Worm (Caenorhabditis elegans) whole organism, young adult: ENCODE results near the gene atgp-1.
A peak's percentile ranks its signal among the peaks of the same experiment; 100 is the strongest.

Experiments
- B0261.1 ChIP-seq: sonication (generic microtip); optimal IDR thresholded peaks from 2 replicates; lab custom pipeline; 2016; ENCODE audit warnings: mild to moderate bottlenecking, missing genetic modification characterization, moderate library complexity, missing compliant biosample characterization
- B0336.3 ChIP-seq: fragments of 200-800 bp; sonication (Bioruptor generic); IDR thresholded peaks from 2 replicates; pipeline ENCODE4 v1.3.6; 2022; ENCODE audit warnings: missing genetic modification characterization, missing compliant biosample characterization
- C06A6.2 ChIP-seq: fragments of 200-800 bp; sonication (Bioruptor generic); conservative IDR thresholded peaks from 2 replicates; pipeline ENCODE4 v1.3.6; 2022; ENCODE audit warnings: missing genetic modification characterization, missing compliant biosample characterization
- F10E7.11 ChIP-seq: sonication (generic microtip); optimal IDR thresholded peaks from 2 replicates; lab custom pipeline; 2017; ENCODE audit warnings: mild to moderate bottlenecking, missing genetic modification characterization, moderate library complexity, missing compliant biosample characterization
- F23B12.7 ChIP-seq: sonication (generic microtip); optimal IDR thresholded peaks from 2 replicates; lab custom pipeline; 2017; ENCODE audit warnings: missing genetic modification characterization, mild to moderate bottlenecking, missing compliant biosample characterization, antibody characterized with exemption, moderate library complexity; ENCODE audit not compliant: insufficient read depth
- F33H1.4 ChIP-seq: fragments of 200-800 bp; sonication (Bioruptor generic); IDR thresholded peaks from 2 replicates; pipeline ENCODE4 v1.3.6; 2022; ENCODE audit warnings: missing genetic modification reagents, missing genetic modification characterization, missing compliant biosample characterization
- F49E8.2 ChIP-seq: sonication (generic microtip); optimal IDR thresholded peaks from 3 replicates; lab custom pipeline; 2017; ENCODE audit warnings: missing genetic modification characterization, mild to moderate bottlenecking, missing compliant biosample characterization, antibody characterized with exemption, moderate library complexity; ENCODE audit not compliant: insufficient read depth
- F52B5.7 ChIP-seq: sonication (generic microtip); optimal IDR thresholded peaks from 2 replicates; lab custom pipeline; 2016; ENCODE audit warnings: mild to moderate bottlenecking, missing genetic modification characterization, missing compliant biosample characterization
- F57A8.1 ChIP-seq: fragments of 200-800 bp; sonication (Bioruptor generic); optimal IDR thresholded peaks from 2 replicates; lab custom pipeline; 2018; ENCODE audit warnings: mild to moderate bottlenecking, missing genetic modification characterization, moderate library complexity, missing compliant biosample characterization
- F57C9.4 ChIP-seq: sonication (generic microtip); optimal IDR thresholded peaks from 2 replicates; lab custom pipeline; 2017; ENCODE audit warnings: mild to moderate bottlenecking, missing genetic modification characterization, missing compliant biosample characterization
- Y67H2A.10 ChIP-seq: fragments of 200-800 bp; sonication (Bioruptor generic); conservative IDR thresholded peaks from 2 replicates; pipeline ENCODE4 v1.3.6; 2022; ENCODE audit warnings: missing genetic modification reagents, missing genetic modification characterization, missing compliant biosample characterization
- Y79H2A.3 ChIP-seq: fragments of 200-800 bp; sonication (Bioruptor generic); conservative IDR thresholded peaks from 2 replicates; pipeline ENCODE4 v1.3.6; 2022; ENCODE audit warnings: missing genetic modification reagents, missing genetic modification characterization, missing compliant biosample characterization
- ama-1 ChIP-seq, 3 experiments: fragments of 150-350 bp in 1 of 3; sonication (generic microtip) in 2 of 3; optimal IDR thresholded peaks; 2 replicates each; lab custom pipeline; 2014 to 2018; ENCODE audit warnings: missing biosample characterization in 2 of 3, missing genetic modification characterization in 2 of 3, missing genetic modification reagents in 2 of 3
- athp-1 ChIP-seq: sonication (generic microtip); optimal IDR thresholded peaks from 2 replicates; lab custom pipeline; 2017; ENCODE audit warnings: mild to moderate bottlenecking, missing genetic modification characterization, missing compliant biosample characterization
- bed-2 ChIP-seq: fragments of 200-800 bp; sonication (Bioruptor generic); IDR thresholded peaks from 2 replicates; pipeline ENCODE4 v1.3.6; 2022; ENCODE audit warnings: missing genetic modification reagents, missing genetic modification characterization, missing compliant biosample characterization
- ccch-3 ChIP-seq: fragments of 200-800 bp; sonication (Bioruptor generic); optimal IDR thresholded peaks from 2 replicates; lab custom pipeline; 2018; ENCODE audit warnings: mild to moderate bottlenecking, missing genetic modification characterization, missing compliant biosample characterization
- ceh-100 ChIP-seq: fragments of 200-800 bp; sonication (Bioruptor generic); IDR thresholded peaks from 2 replicates; pipeline ENCODE4 v1.3.6; 2022; ENCODE audit warnings: missing genetic modification reagents, missing genetic modification characterization, missing compliant biosample characterization
- ceh-40 ChIP-seq: fragments of 200-800 bp; sonication (Bioruptor generic); IDR thresholded peaks from 2 replicates; pipeline ENCODE4 v1.3.6; 2022; ENCODE audit warnings: missing genetic modification characterization, missing compliant biosample characterization
- ceh-91 ChIP-seq: fragments of 200-800 bp; sonication (Bioruptor generic); IDR thresholded peaks from 2 replicates; pipeline ENCODE4 v1.3.6; 2022; ENCODE audit warnings: missing genetic modification reagents, missing genetic modification characterization, missing compliant biosample characterization
- efl-1 ChIP-seq: fragments of 150-350 bp; optimal IDR thresholded peaks from 2 replicates; lab custom pipeline; 2014; ENCODE audit warnings: missing biosample characterization, missing genetic modification reagents, missing genetic modification characterization
- egl-18 ChIP-seq: fragments of 200-800 bp; sonication (Bioruptor generic); IDR thresholded peaks from 2 replicates; pipeline ENCODE4 v1.3.6; 2022; ENCODE audit warnings: missing genetic modification reagents, missing genetic modification characterization, missing compliant biosample characterization
- egl-44 ChIP-seq: fragments of 200-800 bp; sonication (Bioruptor generic); IDR thresholded peaks from 2 replicates; pipeline ENCODE4 v1.3.6; 2022; ENCODE audit warnings: missing genetic modification reagents, missing genetic modification characterization, missing compliant biosample characterization
- ets-4 ChIP-seq: fragments of 200-800 bp; sonication (Bioruptor generic); optimal IDR thresholded peaks from 2 replicates; lab custom pipeline; 2018; ENCODE audit warnings: mild to moderate bottlenecking, missing genetic modification characterization, missing compliant biosample characterization
- fkh-3 ChIP-seq: sonication (generic microtip); optimal IDR thresholded peaks from 2 replicates; lab custom pipeline; 2016; ENCODE audit warnings: mild to moderate bottlenecking, missing genetic modification characterization, missing compliant biosample characterization
- gei-17 ChIP-seq: fragments of 200-800 bp; sonication (Bioruptor generic); optimal IDR thresholded peaks from 2 replicates; lab custom pipeline; 2018; ENCODE audit warnings: mild to moderate bottlenecking, missing genetic modification characterization, missing compliant biosample characterization
- hmg-1.2 ChIP-seq: fragments of 200-800 bp; sonication (Bioruptor generic); IDR thresholded peaks from 2 replicates; pipeline ENCODE4 v1.3.6; 2022; ENCODE audit warnings: missing genetic modification reagents, missing genetic modification characterization, missing compliant biosample characterization
- hmg-20 ChIP-seq: fragments of 200-800 bp; sonication (Bioruptor generic); IDR thresholded peaks from 2 replicates; pipeline ENCODE4 v1.3.6; 2022; ENCODE audit warnings: missing genetic modification reagents, missing genetic modification characterization, missing compliant biosample characterization
- hrde-1 ChIP-seq: sonication (generic microtip); optimal IDR thresholded peaks from 2 replicates; lab custom pipeline; 2016; ENCODE audit warnings: missing genetic modification characterization, mild to moderate bottlenecking, missing compliant biosample characterization, moderate library complexity, missing genotype, missing genetic modification reagents, borderline replicate concordance
- let-607 ChIP-seq, 2 experiments: fragments of 200-800 bp in 1 of 2; sonication (Bioruptor generic) in 1 of 2; sonication (generic microtip) in 1 of 2; optimal IDR thresholded peaks; 2 replicates each; lab custom pipeline; 2016 to 2018; ENCODE audit warnings: mild to moderate bottlenecking in 2 of 2, missing compliant biosample characterization in 2 of 2, missing genetic modification characterization in 2 of 2, moderate library complexity in 2 of 2, missing genotype in 1 of 2
- lin-26 ChIP-seq: fragments of 200-800 bp; sonication (Bioruptor generic); IDR thresholded peaks from 2 replicates; pipeline ENCODE4 v1.3.6; 2022; ENCODE audit warnings: missing genetic modification reagents, missing genetic modification characterization, missing compliant biosample characterization
- lin-54 ChIP-seq: fragments of 200-800 bp; sonication (Bioruptor generic); optimal IDR thresholded peaks from 2 replicates; lab custom pipeline; 2018; ENCODE audit warnings: mild to moderate bottlenecking, missing genetic modification characterization, missing compliant biosample characterization
- lir-1 ChIP-seq: fragments of 200-800 bp; sonication (Bioruptor generic); conservative IDR thresholded peaks from 2 replicates; pipeline ENCODE4 v1.3.6; 2022; ENCODE audit warnings: missing genetic modification reagents, missing genetic modification characterization, missing compliant biosample characterization
- madf-3 ChIP-seq: fragments of 200-800 bp; sonication (Bioruptor generic); IDR thresholded peaks from 2 replicates; pipeline ENCODE4 v1.3.6; 2022; ENCODE audit warnings: missing genetic modification reagents, missing genetic modification characterization, missing compliant biosample characterization
- madf-8 ChIP-seq: fragments of 200-800 bp; sonication (Bioruptor generic); conservative IDR thresholded peaks from 2 replicates; pipeline ENCODE4 v1.3.6; 2022; ENCODE audit warnings: missing genetic modification reagents, missing genetic modification characterization, missing compliant biosample characterization
- mxl-1 ChIP-seq: sonication (generic microtip); optimal IDR thresholded peaks from 2 replicates; lab custom pipeline; 2016; ENCODE audit warnings: missing genetic modification characterization, missing compliant biosample characterization
- nfya-2 ChIP-seq: fragments of 200-800 bp; sonication (Bioruptor generic); IDR thresholded peaks from 2 replicates; pipeline ENCODE4 v1.3.6; 2022; ENCODE audit warnings: missing genetic modification reagents, missing genetic modification characterization, missing compliant biosample characterization
- nfyb-1 ChIP-seq: fragments of 200-800 bp; sonication (Bioruptor generic); IDR thresholded peaks from 2 replicates; pipeline ENCODE4 v1.3.6; 2022; ENCODE audit warnings: missing genetic modification reagents, missing genetic modification characterization, missing compliant biosample characterization
- rcor-1 ChIP-seq: fragments of 200-800 bp; sonication (Bioruptor generic); IDR thresholded peaks from 2 replicates; pipeline ENCODE4 v1.3.6; 2022; ENCODE audit warnings: missing genetic modification reagents, missing genetic modification characterization, missing compliant biosample characterization
- sea-2 ChIP-seq: fragments of 200-800 bp; sonication (Bioruptor generic); IDR thresholded peaks from 2 replicates; pipeline ENCODE4 v1.3.6; 2022; ENCODE audit warnings: missing genetic modification characterization, missing compliant biosample characterization
- sptf-2 ChIP-seq: fragments of 200-800 bp; sonication (Bioruptor generic); optimal IDR thresholded peaks from 2 replicates; lab custom pipeline; 2018; ENCODE audit warnings: mild to moderate bottlenecking, missing genetic modification characterization, missing compliant biosample characterization
- tbp1 ChIP-seq: fragments of 200-800 bp; sonication (Bioruptor generic); optimal IDR thresholded peaks from 2 replicates; lab custom pipeline; 2018; ENCODE audit warnings: mild to moderate bottlenecking, missing genetic modification characterization, missing compliant biosample characterization
- tbx-9 ChIP-seq: sonication (generic microtip); optimal IDR thresholded peaks from 2 replicates; lab custom pipeline; 2016; ENCODE audit warnings: borderline replicate concordance, missing genetic modification characterization, inconsistent platforms, missing compliant biosample characterization
- zfh-2 ChIP-seq: fragments of 200-800 bp; sonication (Bioruptor generic); conservative IDR thresholded peaks from 2 replicates; pipeline ENCODE4 v1.3.6; 2022; ENCODE audit warnings: missing genetic modification reagents, missing genetic modification characterization, missing compliant biosample characterization
- ztf-18 ChIP-seq: sonication (generic microtip); optimal IDR thresholded peaks from 2 replicates; lab custom pipeline; 2016; ENCODE audit warnings: missing genotype, mild to moderate bottlenecking, missing genetic modification characterization, missing compliant biosample characterization
- ztf-25 ChIP-seq: fragments of 200-800 bp; sonication (Bioruptor generic); IDR thresholded peaks from 2 replicates; pipeline ENCODE4 v1.3.6; 2022; ENCODE audit warnings: missing genetic modification reagents, missing genetic modification characterization, missing compliant biosample characterization
- ztf-26 ChIP-seq: sonication (generic microtip); optimal IDR thresholded peaks from 2 replicates; lab custom pipeline; 2017; ENCODE audit warnings: missing genetic modification characterization, missing compliant biosample characterization
- ztf-28 ChIP-seq: fragments of 200-800 bp; sonication (Bioruptor generic); IDR thresholded peaks from 2 replicates; pipeline ENCODE4 v1.3.6; 2022; ENCODE audit warnings: missing genetic modification reagents, missing genetic modification characterization, missing compliant biosample characterization
- ztf-6 ChIP-seq: fragments of 200-800 bp; sonication (Bioruptor generic); IDR thresholded peaks from 2 replicates; pipeline ENCODE4 v1.3.6; 2022; ENCODE audit warnings: missing genetic modification reagents, missing genetic modification characterization, missing compliant biosample characterization

atgp-1 gene

ce11 chrIV:17278363-17278762 is 9.2 kb downstream of the atgp-1 start (continued):
- TF ChIP-seq F57A8.1 (GFP tag; lab: Kevin White, UChicago) (no peak), F23B12.7 (tag; lab: Kevin White, UChicago) (no peak), ztf-6 (GFP tag; lab: Robert Waterston, UW) (peak; percentile 94), ztf-26 (peak; percentile 97), lin-26 (GFP tag; lab: Robert Waterston, UW) (peak; percentile 68), ceh-100 (peak; percentile 81), efl-1 (GFP tag; lab: Kevin White, UChicago) (peak; percentile 65), B0336.3 (peak; percentile 93), F33H1.4 (GFP tag; lab: Robert Waterston, UW) (peak; percentile 73), hmg-1.2 (peak; percentile 91), ets-4 (no peak), F57C9.4 (tag; lab: Kevin White, UChicago) (no peak), gei-17 (GFP tag; lab: Kevin White, UChicago) (peak; percentile 88), hmg-20 (GFP tag; lab: Robert Waterston, UW) (peak; percentile 23; the same call in 1 of the 2 replicates), ama-1 (optimal IDR thresholded peaks at IDR 0.05; lab: Kevin White, UChicago) (peak; percentile 44), ama-1 (GFP tag; optimal IDR thresholded peaks at IDR 0.05; lab: Kevin White, UChicago) (peak in 1 of 2 experiments; percentile 74), ztf-25 (GFP tag; lab: Robert Waterston, UW) (0 out of 2 replicates have a peak, but pooled peaks have one; percentile 33), lin-54 (GFP tag; lab: Kevin White, UChicago) (peak; percentile 93), hrde-1 (tag; lab: Kevin White, UChicago) (peak; percentile 74), Y67H2A.10 (GFP tag; lab: Robert Waterston, UW) (peak; percentile 97), ceh-91 (GFP tag; lab: Robert Waterston, UW) (peak; percentile 92), F10E7.11 (tag; lab: Kevin White, UChicago) (peak; percentile 81), tbx-9 (tag; lab: Kevin White, UChicago) (peak; percentile 35), F49E8.2 (tag; lab: Kevin White, UChicago) (peak; percentile 88), sptf-2 (GFP tag; lab: Kevin White, UChicago) (no peak), F52B5.7 (tag; lab: Kevin White, UChicago) (peak; percentile 93), ztf-18 (peak; percentile 78), zfh-2 (0 out of 2 replicates have a peak, but pooled peaks have one; percentile 31), egl-18 (peak; percentile 88), madf-3 (GFP tag; lab: Robert Waterston, UW) (peak; percentile 94), nfya-2 (GFP tag; lab: Robert Waterston, UW) (no peak), madf-8 (GFP tag; lab: Robert Waterston, UW) (peak; percentile 61), athp-1 (tag; lab: Kevin White, UChicago) (peak; percentile 96), rcor-1 (GFP tag; lab: Robert Waterston, UW) (peak; percentile 91), nfyb-1 (GFP tag; lab: Robert Waterston, UW) (peak; percentile 95), sea-2 (GFP tag; lab: Robert Waterston, UW) (peak; percentile 73; the same call in 1 of the 2 replicates), fkh-3 (tag; lab: Kevin White, UChicago) (no peak), ztf-28 (GFP tag; lab: Robert Waterston, UW) (peak; percentile 92), tbp1 (GFP tag; lab: Kevin White, UChicago) (peak; percentile 80), B0261.1 (peak; percentile 42), Y79H2A.3 (GFP tag; lab: Robert Waterston, UW) (peak; percentile 92), ccch-3 (peak; percentile 76), ceh-40 (GFP tag; lab: Robert Waterston, UW) (peak; percentile 71; the same call in 1 of the 2 replicates), egl-44 (GFP tag; lab: Robert Waterston, UW) (peak; percentile 61; the same call in 1 of the 2 replicates), mxl-1 (tag; lab: Kevin White, UChicago) (no peak), let-607 (tag; optimal IDR thresholded peaks at IDR 0.05; lab: Kevin White, UChicago) (peak; percentile 82 to 91), C06A6.2 (GFP tag; lab: Robert Waterston, UW) (peak; percentile 91), bed-2 (GFP tag; lab: Robert Waterston, UW) (peak; percentile 77), lir-1 (GFP tag; lab: Robert Waterston, UW) (peak; percentile 96)
